Worm (Caenorhabditis elegans) whole organism, midembryonic: Measurements from ENCODE around the gene clc-6.

ENCODE experiments used
- T22C8.4 ChIP-seq: fragments of 200-800 bp; sonication (Bioruptor generic); IDR thresholded peaks from 2 replicates; pipeline ENCODE4 v1.3.6; 2022; ENCODE audit warnings: missing genetic modification characterization, missing compliant biosample characterization
- cog-1 ChIP-seq: sonication (generic microtip); optimal IDR thresholded peaks from 2 replicates; lab custom pipeline; 2016; ENCODE audit warnings: missing genetic modification characterization, missing compliant biosample characterization
- flt-1 ChIP-seq: fragments of 200-800 bp; sonication (Bioruptor generic); IDR thresholded peaks from 2 replicates; pipeline ENCODE4 v1.3.6; 2022; ENCODE audit warnings: missing genetic modification characterization, missing compliant biosample characterization
- med-1 ChIP-seq: sonication (generic microtip); optimal IDR thresholded peaks from 2 replicates; lab custom pipeline; 2017; ENCODE audit warnings: missing genetic modification characterization, mild to moderate bottlenecking, missing compliant biosample characterization, antibody characterized with exemption, missing genetic modification reagents; ENCODE audit not compliant: insufficient read depth
- ztf-29 ChIP-seq: fragments of 200-800 bp; sonication (Bioruptor generic); IDR thresholded peaks from 2 replicates; pipeline ENCODE4 v1.3.6; 2022; ENCODE audit warnings: missing genetic modification reagents, missing genetic modification characterization, missing compliant biosample characterization

- no peak for TF ChIP-seq ztf-29
- no peak for TF ChIP-seq T22C8.4 (GFP tag; lab: Robert Waterston, UW)
- no peak for TF ChIP-seq cog-1 (tag; lab: Kevin White, UChicago)
- no peak for TF ChIP-seq flt-1 (GFP tag; lab: Robert Waterston, UW)
- TF ChIP-seq med-1, result no peak
Measured at ce11 chrV:11241580-11241979, 45.6 kb upstream of the clc-6 start, which contains the start of gene pgap-1.
